ENCODE assay signal across 5 fruit fly cellular contexts in genomic region chrX:18644890-18645289, dm6.
TF ChIP-seq lines count a peak whose summit lies in the region.

No protein-coding gene starts in this region.

- peak; percentile 52 for TF ChIP-seq CTCF in whole organism, embryonic (GFP tag; optimal IDR thresholded peaks at IDR 0.05; lab: Kevin White, UChicago)

TF ChIP-seq in whole organism, adult, 20 proteins besides CTCF, POLR2A, EP300 and RAD21 (continues in another document):
- peak; percentile 89 for TF ChIP-seq CG7101 (tag; optimal IDR thresholded peaks at IDR 0.05; lab: Kevin White, UChicago)
- TF ChIP-seq Clk (GFP tag; optimal IDR thresholded peaks at IDR 0.05; lab: Kevin White, UChicago), result peak; percentile 5
- peak; percentile 25 for TF ChIP-seq cic (GFP tag; optimal IDR thresholded peaks at IDR 0.05; lab: Kevin White, UChicago)
- no peak for TF ChIP-seq CG5204 (GFP tag; optimal IDR thresholded peaks at IDR 0.05; lab: Kevin White, UChicago)
- TF ChIP-seq ovo (GFP tag; optimal IDR thresholded peaks at IDR 0.05; lab: Kevin White, UChicago), result peak; percentile 10
- peak; percentile 79 for TF ChIP-seq CG14711 (tag; optimal IDR thresholded peaks at IDR 0.05; lab: Kevin White, UChicago)
- TF ChIP-seq kay (GFP tag; lab: Kevin White, UChicago; ENCODE audit: borderline replicate concordance), result no peak
- TF ChIP-seq CG11617 (GFP tag; optimal IDR thresholded peaks at IDR 0.05; lab: Kevin White, UChicago), result peak; percentile 67
- peak; percentile 64 for TF ChIP-seq CG12768 (GFP tag; optimal IDR thresholded peaks at IDR 0.05; lab: Kevin White, UChicago)
- peak; percentile 60 for TF ChIP-seq pad (GFP tag; optimal IDR thresholded peaks at IDR 0.05; lab: Kevin White, UChicago)
- peak; percentile 33 for TF ChIP-seq CG7045 (GFP tag; optimal IDR thresholded peaks at IDR 0.05; lab: Kevin White, UChicago)
- TF ChIP-seq bab1 (GFP tag; optimal IDR thresholded peaks at IDR 0.05; lab: Kevin White, UChicago), result peak; percentile 46
- TF ChIP-seq toe (GFP tag; optimal IDR thresholded peaks at IDR 0.05; lab: Kevin White, UChicago), result peak; percentile 54
- no peak for TF ChIP-seq Crg-1 (GFP tag; optimal IDR thresholded peaks at IDR 0.05; lab: Kevin White, UChicago)
- TF ChIP-seq tj (GFP tag; optimal IDR thresholded peaks at IDR 0.05; lab: Kevin White, UChicago), result peak; percentile 26
- peak; percentile 78 for TF ChIP-seq CG33017 (tag; optimal IDR thresholded peaks at IDR 0.05; lab: Kevin White, UChicago)
- peak; percentile 28 for TF ChIP-seq CG1620 (GFP tag; optimal IDR thresholded peaks at IDR 0.05; lab: Kevin White, UChicago)
- TF ChIP-seq Hr96 (GFP tag; optimal IDR thresholded peaks at IDR 0.05; lab: Kevin White, UChicago), result peak; percentile 76

TF ChIP-seq in whole organism, embryonic, 481 proteins besides CTCF, POLR2A, EP300 and RAD21 (continues in another document):
- TF ChIP-seq CG15073 (GFP tag; optimal IDR thresholded peaks at IDR 0.05; lab: Kevin White, UChicago) (peak; percentile 31), CG8944 (GFP tag; optimal IDR thresholded peaks at IDR 0.05; lab: Kevin White, UChicago) (peak; percentile 61), luna (GFP tag; optimal IDR thresholded peaks at IDR 0.05; lab: Kevin White, UChicago) (no peak), Blimp-1 (GFP tag; optimal IDR thresholded peaks at IDR 0.05; lab: Kevin White, UChicago) (peak; percentile 84), CG3838 (GFP tag; optimal IDR thresholded peaks at IDR 0.05; lab: Kevin White, UChicago) (peak; percentile 31), CoRest (tag; optimal IDR thresholded peaks at IDR 0.05; lab: Kevin White, UChicago) (peak; percentile 86), toy (GFP tag; IDR thresholded peaks at IDR 0.05; lab: Robert Waterston, UW) (0 out of 2 replicates have a peak, but pooled peaks have one; percentile 34), NfI (GFP tag; optimal IDR thresholded peaks at IDR 0.05; lab: Kevin White, UChicago) (peak; percentile 78), Camta (GFP tag; optimal IDR thresholded peaks at IDR 0.05; lab: Kevin White, UChicago) (peak; percentile 62), CG14050 (GFP tag; IDR thresholded peaks at IDR 0.05; lab: Robert Waterston, UW) (peak; percentile 57; the same call in 2 of the 3 replicates), pita (GFP tag; optimal IDR thresholded peaks at IDR 0.05; lab: Kevin White, UChicago) (no peak), CG11696 (GFP tag; IDR thresholded peaks at IDR 0.05; lab: Robert Waterston, UW) (0 out of 2 replicates have a peak, but pooled peaks have one; percentile 16), knrl (GFP tag; IDR thresholded peaks at IDR 0.05; lab: Robert Waterston, UW; ENCODE audit: partially characterized antibody) (no peak), Dref (GFP tag; IDR thresholded peaks at IDR 0.05; lab: Robert Waterston, UW) (no peak), dimm (GFP tag; IDR thresholded peaks at IDR 0.05; lab: Robert Waterston, UW) (no peak), CG6813 (GFP tag; optimal IDR thresholded peaks at IDR 0.05; lab: Kevin White, UChicago) (peak; percentile 71), CG12071 (GFP tag; optimal IDR thresholded peaks at IDR 0.05; lab: Kevin White, UChicago) (peak; percentile 86)

TF ChIP-seq in whole organism, prepupa, 60 proteins besides CTCF, POLR2A, EP300 and RAD21 (continues in another document):
- TF ChIP-seq CG8632 (GFP tag; optimal IDR thresholded peaks at IDR 0.05; lab: Kevin White, UChicago) (peak; percentile 74), lz (GFP tag; optimal IDR thresholded peaks at IDR 0.05; lab: Kevin White, UChicago) (peak; percentile 75), CG3032 (tag; optimal IDR thresholded peaks at IDR 0.05; lab: Kevin White, UChicago) (peak; percentile 61), CG6808 (GFP tag; optimal IDR thresholded peaks at IDR 0.05; lab: Kevin White, UChicago) (peak; percentile 64), CG11902 (GFP tag; optimal IDR thresholded peaks at IDR 0.05; lab: Kevin White, UChicago) (peak; percentile 77), esn (GFP tag; optimal IDR thresholded peaks at IDR 0.05; lab: Kevin White, UChicago) (peak; percentile 81), fd59A (GFP tag; optimal IDR thresholded peaks at IDR 0.05; lab: Kevin White, UChicago) (peak; percentile 60), CG15336 (GFP tag; IDR thresholded peaks at IDR 0.05; lab: Robert Waterston, UW) (peak; percentile 60), fd85E (GFP tag; optimal IDR thresholded peaks at IDR 0.05; lab: Kevin White, UChicago) (peak; percentile 23), CG6792 (GFP tag; optimal IDR thresholded peaks at IDR 0.05; lab: Kevin White, UChicago) (peak; percentile 80), vri (GFP tag; optimal IDR thresholded peaks at IDR 0.05; lab: Kevin White, UChicago) (peak; percentile 74), CG34406 (GFP tag; optimal IDR thresholded peaks at IDR 0.05; lab: Kevin White, UChicago) (peak; percentile 80), CG16779 (tag; optimal IDR thresholded peaks at IDR 0.05; lab: Kevin White, UChicago) (peak; percentile 28), salr (GFP tag; optimal IDR thresholded peaks at IDR 0.05; lab: Kevin White, UChicago) (peak; percentile 4 to 35), Eip93F (GFP tag; optimal IDR thresholded peaks at IDR 0.05; lab: Kevin White, UChicago) (peak; percentile 68), ss (GFP tag; optimal IDR thresholded peaks at IDR 0.05; lab: Kevin White, UChicago) (peak; percentile 8 to 64), Hr4 (GFP tag; optimal IDR thresholded peaks at IDR 0.05; lab: Kevin White, UChicago) (peak; percentile 70), Sox14 (GFP tag; optimal IDR thresholded peaks at IDR 0.05; lab: Kevin White, UChicago) (peak; percentile 83), CG10669 (GFP tag; optimal IDR thresholded peaks at IDR 0.05; lab: Kevin White, UChicago) (peak; percentile 68)

TF ChIP-seq in whole organism, pupa, 21 proteins besides CTCF, POLR2A, EP300 and RAD21:
- peak; percentile 63 for TF ChIP-seq CG34367 (tag; optimal IDR thresholded peaks at IDR 0.05; lab: Kevin White, UChicago)
- TF ChIP-seq EcR (GFP tag; optimal IDR thresholded peaks at IDR 0.05; lab: Kevin White, UChicago), result no peak
- no peak for TF ChIP-seq CG12605 (GFP tag; IDR thresholded peaks at IDR 0.05; lab: Robert Waterston, UW)
- peak; percentile 66 for TF ChIP-seq CG9948 (tag; optimal IDR thresholded peaks at IDR 0.05; lab: Kevin White, UChicago)
- peak; percentile 78 for TF ChIP-seq CG14655 (GFP tag; optimal IDR thresholded peaks at IDR 0.05; lab: Kevin White, UChicago)
- peak; percentile 5 for TF ChIP-seq gl (tag; optimal IDR thresholded peaks at IDR 0.05; lab: Kevin White, UChicago)
- TF ChIP-seq CG32121 (GFP tag; IDR thresholded peaks at IDR 0.05; lab: Robert Waterston, UW), result no peak
- peak; percentile 71 for TF ChIP-seq CG8301 (tag; optimal IDR thresholded peaks at IDR 0.05; lab: Kevin White, UChicago)
- no peak for TF ChIP-seq Pif1A (GFP tag; optimal IDR thresholded peaks at IDR 0.05; lab: Kevin White, UChicago)
- peak; percentile 61 for TF ChIP-seq CG17806 (tag; optimal IDR thresholded peaks at IDR 0.05; lab: Kevin White, UChicago)
- TF ChIP-seq CG10348 (GFP tag; IDR thresholded peaks at IDR 0.05; lab: Robert Waterston, UW), result no peak
- TF ChIP-seq fd96Ca (GFP tag; IDR thresholded peaks at IDR 0.05; lab: Robert Waterston, UW), result peak; percentile 66; the same call in 2 of the 3 replicates
- peak; percentile 56 for TF ChIP-seq Ets98B (GFP tag; IDR thresholded peaks at IDR 0.05; lab: Robert Waterston, UW)
- TF ChIP-seq CG13204 (GFP tag; optimal IDR thresholded peaks at IDR 0.05; lab: Kevin White, UChicago), result peak; percentile 35
- peak; percentile 75 for TF ChIP-seq CG8159 (tag; optimal IDR thresholded peaks at IDR 0.05; lab: Kevin White, UChicago)
- no peak for TF ChIP-seq D1 (tag; optimal IDR thresholded peaks at IDR 0.05; lab: Kevin White, UChicago)
- TF ChIP-seq CG15710 (tag; optimal IDR thresholded peaks at IDR 0.05; lab: Kevin White, UChicago), result peak; percentile 74
- TF ChIP-seq Snoo (tag; optimal IDR thresholded peaks at IDR 0.05; lab: Kevin White, UChicago), result peak; percentile 72
TF ChIP-seq in whole organism, pupa: peak in this region for 12.

TF ChIP-seq in whole organism, wandering third instar larva, 38 proteins besides CTCF, POLR2A, EP300 and RAD21 (continues in another document):
- no peak for TF ChIP-seq GATAd (GFP tag; optimal IDR thresholded peaks at IDR 0.05; lab: Kevin White, UChicago)
- no peak for TF ChIP-seq N (GFP tag; optimal IDR thresholded peaks at IDR 0.05; lab: Kevin White, UChicago)
- TF ChIP-seq Rel (GFP tag; optimal IDR thresholded peaks at IDR 0.05; lab: Kevin White, UChicago), result no peak
- peak; percentile 69 for TF ChIP-seq Rel (tag; optimal IDR thresholded peaks at IDR 0.05; lab: Kevin White, UChicago)
- TF ChIP-seq Abd-B (GFP tag; optimal IDR thresholded peaks at IDR 0.05; lab: Kevin White, UChicago), result no peak
- TF ChIP-seq sv (GFP tag; optimal IDR thresholded peaks at IDR 0.05; lab: Kevin White, UChicago), result peak; percentile 64
- TF ChIP-seq Jra (GFP tag; optimal IDR thresholded peaks at IDR 0.05; lab: Kevin White, UChicago), result peak; percentile 53
- TF ChIP-seq brk (GFP tag; optimal IDR thresholded peaks at IDR 0.05; lab: Kevin White, UChicago), result no peak
- peak; percentile 89 for TF ChIP-seq rgr (GFP tag; optimal IDR thresholded peaks at IDR 0.05; lab: Kevin White, UChicago)
- TF ChIP-seq CG9705 (GFP tag; optimal IDR thresholded peaks at IDR 0.05; lab: Kevin White, UChicago), result peak; percentile 38
- TF ChIP-seq Sp1 (GFP tag; optimal IDR thresholded peaks at IDR 0.05; lab: Kevin White, UChicago), result peak; percentile 79
- TF ChIP-seq psq (GFP tag; optimal IDR thresholded peaks at IDR 0.05; lab: Kevin White, UChicago), result peak; percentile 69
- TF ChIP-seq ey (GFP tag; optimal IDR thresholded peaks at IDR 0.05; lab: Kevin White, UChicago), result peak; percentile 88
- no peak for TF ChIP-seq CG32264 (GFP tag; optimal IDR thresholded peaks at IDR 0.05; lab: Kevin White, UChicago)
- peak; percentile 9 for TF ChIP-seq woc (GFP tag; optimal IDR thresholded peaks at IDR 0.05; lab: Kevin White, UChicago)
- peak; percentile 83 for TF ChIP-seq OdsH (GFP tag; optimal IDR thresholded peaks at IDR 0.05; lab: Kevin White, UChicago)
- no peak for TF ChIP-seq tai (GFP tag; optimal IDR thresholded peaks at IDR 0.05; lab: Kevin White, UChicago)
- no peak for TF ChIP-seq lola (GFP tag; optimal IDR thresholded peaks at IDR 0.05; lab: Kevin White, UChicago)
- TF ChIP-seq dsf (GFP tag; optimal IDR thresholded peaks at IDR 0.05; lab: Kevin White, UChicago; ENCODE audit: borderline replicate concordance), result no peak
- peak in 1 of 2 experiments; percentile 90 for TF ChIP-seq foxo (GFP tag; optimal IDR thresholded peaks at IDR 0.05; lab: Kevin White, UChicago)
- TF ChIP-seq pan (optimal IDR thresholded peaks at IDR 0.05; lab: Kevin White, UChicago), result no peak
- peak; percentile 92 for TF ChIP-seq h (GFP tag; optimal IDR thresholded peaks at IDR 0.05; lab: Kevin White, UChicago)
- peak; percentile 85 for TF ChIP-seq fru (GFP tag; optimal IDR thresholded peaks at IDR 0.05; lab: Kevin White, UChicago)
- TF ChIP-seq br (GFP tag; optimal IDR thresholded peaks at IDR 0.05; lab: Kevin White, UChicago), result peak; percentile 85
- TF ChIP-seq HLH106 (tag; optimal IDR thresholded peaks at IDR 0.05; lab: Kevin White, UChicago), result peak; percentile 83
- TF ChIP-seq dmrt93B (GFP tag; optimal IDR thresholded peaks at IDR 0.05; lab: Kevin White, UChicago), result peak; percentile 58
- TF ChIP-seq Hnf4 (GFP tag; optimal IDR thresholded peaks at IDR 0.05; lab: Kevin White, UChicago), result peak; percentile 84
